Fruit fly (Drosophila melanogaster): ENCODE results near the gene IPIP.

IPIP gene

dm6 chr2L:6078757-6079351 is 31.1 kb downstream of the IPIP start (continued):
- TF ChIP-seq B-H2 (GFP tag; optimal IDR thresholded peaks at IDR 0.05) (no peak), Nf-YB (GFP tag; optimal IDR thresholded peaks at IDR 0.05) (peak; percentile 31), scrt (GFP tag; optimal IDR thresholded peaks at IDR 0.05) (no peak), Ssrp (tag; optimal IDR thresholded peaks at IDR 0.05) (no peak), CG3726 (GFP tag; IDR thresholded peaks at IDR 0.05) (no peak), sr (GFP tag; IDR thresholded peaks at IDR 0.05) (no peak), CG13894 (tag; optimal IDR thresholded peaks at IDR 0.05) (no peak), slbo (GFP tag; IDR thresholded peaks at IDR 0.05) (no peak), HLH4C (GFP tag; IDR thresholded peaks at IDR 0.05; ENCODE audit: partially characterized antibody) (no peak), Hmx (GFP tag; optimal IDR thresholded peaks at IDR 0.05) (no peak), HHEX (GFP tag; optimal IDR thresholded peaks at IDR 0.05) (no peak), CG12071 (GFP tag; optimal IDR thresholded peaks at IDR 0.05) (no peak), CG4820 (GFP tag; optimal IDR thresholded peaks at IDR 0.05) (no peak), CG1647 (GFP tag; optimal IDR thresholded peaks at IDR 0.05) (no peak), CG9817 (tag; optimal IDR thresholded peaks at IDR 0.05) (no peak), Pdp1 (GFP tag; optimal IDR thresholded peaks at IDR 0.05) (peak in 1 of 2 experiments; percentile 47), Poxn (GFP tag; IDR thresholded peaks at IDR 0.05) (no peak), Hr78 (GFP tag; optimal IDR thresholded peaks at IDR 0.05) (peak in 1 of 2 experiments; percentile 34), rib (GFP tag; IDR thresholded peaks at IDR 0.05) (peak; percentile 92), bab2 (GFP tag; optimal IDR thresholded peaks at IDR 0.05) (no peak), Dip2 (GFP tag; IDR thresholded peaks at IDR 0.05) (no peak), stc (GFP tag; IDR thresholded peaks at IDR 0.05) (no peak), Ada2b (GFP tag; IDR thresholded peaks at IDR 0.05) (no peak), BtbVII (GFP tag; optimal IDR thresholded peaks at IDR 0.05) (no peak), dmrt11E (tag; optimal IDR thresholded peaks at IDR 0.05) (no peak), CG5245 (GFP tag; optimal IDR thresholded peaks at IDR 0.05) (no peak), CG13123 (GFP tag; optimal IDR thresholded peaks at IDR 0.05) (no peak), corto (GFP tag; optimal IDR thresholded peaks at IDR 0.05) (no peak), ab (GFP tag; optimal IDR thresholded peaks at IDR 0.05) (no peak), slp2 (GFP tag; optimal IDR thresholded peaks at IDR 0.05) (no peak), sc (optimal IDR thresholded peaks at IDR 0.05) (no peak), sc (GFP tag; optimal IDR thresholded peaks at IDR 0.05) (no peak), nerfin-2 (GFP tag; IDR thresholded peaks at IDR 0.05; ENCODE audit: partially characterized antibody) (no peak), pum (GFP tag; optimal IDR thresholded peaks at IDR 0.05) (no peak), Eip74EF (GFP tag; optimal IDR thresholded peaks at IDR 0.05) (no peak), CG17359 (tag; optimal IDR thresholded peaks at IDR 0.05) (no peak), CG14710 (tag; optimal IDR thresholded peaks at IDR 0.05) (peak; percentile 27), CG10431 (GFP tag; optimal IDR thresholded peaks at IDR 0.05) (no peak), CG16863 (GFP tag; optimal IDR thresholded peaks at IDR 0.05) (no peak), CG4404 (GFP tag; IDR thresholded peaks at IDR 0.05) (no peak), HmgZ (tag; optimal IDR thresholded peaks at IDR 0.05) (no peak), esg (GFP tag; conservative IDR thresholded peaks at IDR 0.05) (no peak), her (GFP tag; optimal IDR thresholded peaks at IDR 0.05) (no peak), dpn (GFP tag; optimal IDR thresholded peaks at IDR 0.05) (no peak), CG14667 (GFP tag; IDR thresholded peaks at IDR 0.05) (no peak), Sox102F (GFP tag; optimal IDR thresholded peaks at IDR 0.05) (no peak), CG31388 (GFP tag; optimal IDR thresholded peaks at IDR 0.05) (no peak), CG4360 (GFP tag; IDR thresholded peaks at IDR 0.05) (peak; percentile 59; the same call in 1 of the 2 replicates), CG15073 (GFP tag; optimal IDR thresholded peaks at IDR 0.05) (no peak), nom (GFP tag; optimal IDR thresholded peaks at IDR 0.05) (peak; percentile 5), Camta (GFP tag; optimal IDR thresholded peaks at IDR 0.05) (no peak)
